Worm (Caenorhabditis elegans): Measurements from ENCODE around the gene clc-22.

The clc-22 gene

ce11 chrII:3952967-3953366, 42.9 kb downstream of the clc-22 start:
- TF ChIP-seq Y53G8AR.9 (GFP tag; conservative IDR thresholded peaks at IDR 0.05) = no peak
- TF ChIP-seq cebp-1 (GFP tag; IDR thresholded peaks at IDR 0.05) = no peak
- TF ChIP-seq cebp-1 (tag; optimal IDR thresholded peaks at IDR 0.05) = peak; percentile 3

- TF ChIP-seq zfh-2 (GFP tag; conservative IDR thresholded peaks at IDR 0.05) (0 out of 2 replicates have a peak, but pooled peaks have one; percentile 26), hlh-26 (GFP tag; conservative IDR thresholded peaks at IDR 0.05) (no peak), snpc-4 (GFP tag; optimal IDR thresholded peaks at IDR 0.05) (no peak), snpc-4 (tag; optimal IDR thresholded peaks at IDR 0.05) (no peak), hlh-12 (tag; optimal IDR thresholded peaks at IDR 0.05) (no peak)
Observed at ce11 chrII:3952368-3952767, 43.5 kb downstream of the clc-22 start.

ce11 chrII:3951354-3951753, 44.5 kb downstream of the clc-22 start:
- TF ChIP-seq die-1 (tag; optimal IDR thresholded peaks at IDR 0.05) (peak; percentile 4), B0035.1 (tag; optimal IDR thresholded peaks at IDR 0.05) (no peak), attf-6 (GFP tag; IDR thresholded peaks at IDR 0.05) (no peak), ceh-27 (GFP tag; optimal IDR thresholded peaks at IDR 0.05) (peak; percentile 41), lin-40 (tag; optimal IDR thresholded peaks at IDR 0.05) (peak; percentile 54), ztf-26 (tag; optimal IDR thresholded peaks at IDR 0.05) (peak; percentile 10), ceh-100 (GFP tag; IDR thresholded peaks at IDR 0.05) (no peak), F23B12.7 (tag; optimal IDR thresholded peaks at IDR 0.05; ENCODE audit: insufficient read depth) (peak; percentile 12), lag-1 (GFP tag; IDR thresholded peaks at IDR 0.05) (no peak)

- TF ChIP-seq ztf-18 (tag; optimal IDR thresholded peaks at IDR 0.05) (no peak), cebp-1 (GFP tag; IDR thresholded peaks at IDR 0.05) (no peak), cebp-1 (tag; optimal IDR thresholded peaks at IDR 0.05) (no peak), snpc-1.1 (tag; optimal IDR thresholded peaks at IDR 0.05; ENCODE audit: insufficient read depth) (no peak), nfya-2 (GFP tag; IDR thresholded peaks at IDR 0.05) (no peak), ZK185.1 (tag; optimal IDR thresholded peaks at IDR 0.05; ENCODE audit: poor library complexity, severe bottlenecking) (no peak), madf-6 (GFP tag; IDR thresholded peaks at IDR 0.05) (no peak)
Observed at ce11 chrII:3950077-3950476, 45.8 kb downstream of the clc-22 start, which contains the start of gene sea-2. sea-2 (plus strand) TSS chrII:3950377.

ce11 chrII:3948507-3948906, 47.4 kb downstream of the clc-22 start:
- TF ChIP-seq akir-1 (GFP tag; optimal IDR thresholded peaks at IDR 0.05) = no peak
- TF ChIP-seq cebp-1 (GFP tag; IDR thresholded peaks at IDR 0.05) = no peak
- TF ChIP-seq cebp-1 (tag; optimal IDR thresholded peaks at IDR 0.05) = no peak
- no peak for TF ChIP-seq lin-54 (GFP tag; optimal IDR thresholded peaks at IDR 0.05)

- TF ChIP-seq rpc-1 (optimal IDR thresholded peaks at IDR 0.05) (no peak), rpc-1 (tag; optimal IDR thresholded peaks at IDR 0.05) (no peak), zim-3 (tag; optimal IDR thresholded peaks at IDR 0.05) (no peak), nfya-1 (tag; optimal IDR thresholded peaks at IDR 0.05; ENCODE audit: borderline replicate concordance, insufficient read depth) (no peak), aptf-2 (GFP tag; conservative IDR thresholded peaks at IDR 0.05) (no peak), ceh-58 (GFP tag; IDR thresholded peaks at IDR 0.05) (no peak), athp-1 (tag; optimal IDR thresholded peaks at IDR 0.05) (no peak), unc-62 (GFP tag; optimal IDR thresholded peaks at IDR 0.05) (no peak), chd-7 (tag; optimal IDR thresholded peaks at IDR 0.05) (no peak)
Observed at ce11 chrII:3947404-3947803, 48.5 kb downstream of the clc-22 start.

Data from whole organism, young adult.